Worm (Caenorhabditis elegans): Measurements from ENCODE around the gene F26G1.3.

- TF ChIP-seq fkh-10 (GFP tag; optimal IDR thresholded peaks at IDR 0.05) (no peak), elt-2 (tag; optimal IDR thresholded peaks at IDR 0.05) (peak; percentile 62), eor-1 (tag; optimal IDR thresholded peaks at IDR 0.05) (no peak), tbx-2 (tag; optimal IDR thresholded peaks at IDR 0.05) (no peak), nhr-77 (tag; optimal IDR thresholded peaks at IDR 0.05) (no peak), unc-62 (GFP tag; optimal IDR thresholded peaks at IDR 0.05) (no peak), elt-3 (tag; optimal IDR thresholded peaks at IDR 0.05) (no peak), lin-39 (tag; optimal IDR thresholded peaks at IDR 0.05) (no peak), lin-15B (tag; optimal IDR thresholded peaks at IDR 0.05) (no peak), egl-5 (tag; optimal IDR thresholded peaks at IDR 0.05) (no peak)
Measured at ce11 chrII:4741527-4742187, 16.9 kb upstream of the F26G1.3 start, which contains the start of gene acs-11.
